Worm (Caenorhabditis elegans) whole organism, L4 larva: Measurements from ENCODE around the gene rbm-34.

Experiments
- ama-1 ChIP-seq: fragments of 150-350 bp; optimal IDR thresholded peaks from 2 replicates; lab custom pipeline; 2014; ENCODE audit warnings: inconsistent platforms, mixed read lengths
- ceh-62 ChIP-seq: sonication (generic microtip); optimal IDR thresholded peaks from 2 replicates; lab custom pipeline; 2017; ENCODE audit warnings: missing biosample characterization, missing genetic modification characterization
- daf-12 ChIP-seq: fragments of 150-350 bp; optimal IDR thresholded peaks from 2 replicates; lab custom pipeline; 2014; ENCODE audit warnings: missing biosample characterization, missing genetic modification reagents, missing genetic modification characterization
- daf-8 ChIP-seq: fragments of 200-800 bp; sonication (Bioruptor generic); IDR thresholded peaks from 2 replicates; pipeline ENCODE4 v1.3.6; 2022; ENCODE audit warnings: missing genetic modification characterization, missing compliant biosample characterization
- egl-27 ChIP-seq: sonication (generic microtip); optimal IDR thresholded peaks from 3 replicates; lab custom pipeline; 2017; ENCODE audit warnings: missing biosample characterization, missing genetic modification reagents, missing genetic modification characterization
- hif-1 ChIP-seq, 2 experiments: sonication (generic microtip); optimal IDR thresholded peaks; 2 replicates each; lab custom pipeline; 2016 to 2017; ENCODE audit warnings: missing compliant biosample characterization in 2 of 2, missing genetic modification characterization in 2 of 2, missing genetic modification reagents in 2 of 2, missing genotype in 2 of 2, mild to moderate bottlenecking in 1 of 2
- lin-39 ChIP-seq: fragments of 150-350 bp; optimal IDR thresholded peaks from 2 replicates; lab custom pipeline; 2014; ENCODE audit warnings: missing biosample characterization, missing genetic modification reagents, missing genetic modification characterization
- lsy-2 ChIP-seq, 2 experiments: fragments of 150-350 bp in 1 of 2; sonication (generic microtip) in 1 of 2; optimal IDR thresholded peaks; 2 replicates each; lab custom pipeline; 2014 to 2017; ENCODE audit warnings: missing biosample characterization in 2 of 2, missing genetic modification characterization in 2 of 2
- nhr-11 ChIP-seq: fragments of 150-350 bp; optimal IDR thresholded peaks from 2 replicates; lab custom pipeline; 2014; ENCODE audit warnings: missing biosample characterization, missing genetic modification characterization
- nhr-6 ChIP-seq: fragments of 150-350 bp; optimal IDR thresholded peaks from 2 replicates; lab custom pipeline; 2014; ENCODE audit warnings: missing biosample characterization, missing genetic modification characterization
- pqm-1 ChIP-seq: sonication (generic microtip); optimal IDR thresholded peaks from 2 replicates; lab custom pipeline; 2017; ENCODE audit warnings: missing biosample characterization, missing genetic modification characterization
- unc-62 ChIP-seq, 3 experiments: fragments of 150-350 bp in 1 of 3; sonication (generic microtip); optimal IDR thresholded peaks in 2 of 3; peaks in 1 of 3; 1 replicate in 1 of 3; 2 replicates in 2 of 3; lab custom pipeline; 2014 to 2017; ENCODE audit warnings: missing biosample characterization in 3 of 3, missing genetic modification characterization in 3 of 3, missing genetic modification reagents in 3 of 3, missing genotype in 1 of 3
- ztf-11 ChIP-seq: fragments of 150-350 bp; optimal IDR thresholded peaks from 2 replicates; lab custom pipeline; 2014; ENCODE audit warnings: missing biosample characterization, missing genetic modification characterization

- no peak for TF ChIP-seq pqm-1 (tag; lab: Kevin White, UChicago)
- no peak for TF ChIP-seq lsy-2 (tag; optimal IDR thresholded peaks at IDR 0.05; lab: Kevin White, UChicago)
- no peak for TF ChIP-seq unc-62 (GFP tag; optimal IDR thresholded peaks at IDR 0.05 in 1 of 2; lab: Kevin White, UChicago)
- TF ChIP-seq unc-62 (tag; optimal IDR thresholded peaks at IDR 0.05; lab: Kevin White, UChicago): no peak
- no peak for TF ChIP-seq daf-12 (tag; lab: Kevin White, UChicago)
- no peak for TF ChIP-seq ztf-11 (tag; lab: Kevin White, UChicago)
- TF ChIP-seq nhr-6 (tag; lab: Kevin White, UChicago): no peak
- no peak for TF ChIP-seq daf-8
- TF ChIP-seq ama-1: no peak
- TF ChIP-seq nhr-11 (tag; lab: Kevin White, UChicago): no peak
- no peak for TF ChIP-seq hif-1 (tag; optimal IDR thresholded peaks at IDR 0.05; lab: Kevin White, UChicago)
- no peak for TF ChIP-seq egl-27 (tag; lab: Kevin White, UChicago)
- no peak for TF ChIP-seq lin-39 (tag; lab: Kevin White, UChicago)
- no peak for TF ChIP-seq ceh-62 (tag; lab: Kevin White, UChicago)
Measured at ce11 chrIV:12108984-12109657, 23.9 kb downstream of the rbm-34 start.
